Worm (Caenorhabditis elegans): ENCODE data around the gene dnj-20.

DNA sequence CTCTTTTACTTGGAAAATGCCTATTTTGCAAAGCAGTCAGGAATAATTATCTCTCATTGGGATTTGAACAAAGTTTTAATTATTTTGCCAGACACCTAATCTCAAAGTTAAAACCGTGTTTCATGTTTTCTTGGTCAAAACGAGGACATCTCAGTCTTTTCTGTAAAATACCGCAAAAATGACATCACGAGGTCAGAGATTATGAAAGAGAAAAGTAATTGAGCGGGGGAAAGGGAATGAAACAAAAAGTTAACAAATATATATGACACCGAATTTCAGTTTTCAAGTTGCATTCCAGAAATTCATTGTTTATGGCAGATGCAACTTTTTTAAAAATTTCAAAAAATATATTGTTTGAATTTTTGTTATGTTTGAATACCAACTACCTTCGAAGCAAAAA lies 21.4 kb downstream of the dnj-20 start:
- no peak for TF ChIP-seq efl-1 (GFP tag; optimal IDR thresholded peaks at IDR 0.05)
- TF ChIP-seq F33H1.4 (GFP tag; IDR thresholded peaks at IDR 0.05), result no peak
- no peak for TF ChIP-seq F37B4.10 (GFP tag; IDR thresholded peaks at IDR 0.05)
- no peak for TF ChIP-seq snpc-4 (GFP tag; optimal IDR thresholded peaks at IDR 0.05)
- no peak for TF ChIP-seq snpc-4 (tag; optimal IDR thresholded peaks at IDR 0.05)
- no peak for TF ChIP-seq hmg-1.2 (GFP tag; IDR thresholded peaks at IDR 0.05)
- no peak for TF ChIP-seq T26A5.8 (tag; optimal IDR thresholded peaks at IDR 0.05)
